Fruit fly (Drosophila melanogaster): ENCODE measurements around the gene CG10598.

DNA sequence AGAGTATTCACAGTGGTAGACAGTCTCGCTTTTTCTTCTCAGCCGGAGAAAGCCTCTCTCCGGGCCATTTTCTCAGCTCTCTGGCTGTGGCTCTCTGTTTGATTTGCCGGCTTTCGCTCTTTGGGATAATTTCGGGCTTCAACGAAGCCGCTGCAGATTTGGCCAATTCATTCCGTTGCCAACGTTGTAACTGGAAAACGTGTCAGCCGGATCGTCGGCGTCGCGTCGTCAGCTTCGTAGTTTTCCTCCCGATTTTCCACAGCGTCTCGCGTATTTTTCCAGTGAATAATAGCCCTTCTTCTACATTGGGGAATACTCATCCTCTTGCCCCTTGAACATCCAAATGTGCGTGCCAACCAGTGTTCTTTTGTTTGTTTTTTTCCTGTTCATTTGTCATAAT is 6.0 kb upstream of the CG10598 start, which contains the start of gene f:
- TF ChIP-seq CG14711 (tag; optimal IDR thresholded peaks at IDR 0.05), result no peak
- no peak for TF ChIP-seq tj (GFP tag; optimal IDR thresholded peaks at IDR 0.05)
- TF ChIP-seq CG5204 (GFP tag; optimal IDR thresholded peaks at IDR 0.05), result no peak
- no peak for TF ChIP-seq cnc (optimal IDR thresholded peaks at IDR 0.05)
- no peak for TF ChIP-seq pad (GFP tag; optimal IDR thresholded peaks at IDR 0.05)
- TF ChIP-seq Mnt (GFP tag; optimal IDR thresholded peaks at IDR 0.05), result no peak
- TF ChIP-seq CG7101 (tag; optimal IDR thresholded peaks at IDR 0.05), result no peak
- TF ChIP-seq Hr96 (GFP tag; optimal IDR thresholded peaks at IDR 0.05), result no peak
- no peak for TF ChIP-seq CG11617 (GFP tag; optimal IDR thresholded peaks at IDR 0.05)
- TF ChIP-seq cic (GFP tag; optimal IDR thresholded peaks at IDR 0.05), result no peak

Measured in whole organism, adult.